Worm (Caenorhabditis elegans) whole organism, young adult: ENCODE data around the gene phf-15.

Source experiments
- ama-1 ChIP-seq, 3 experiments: fragments of 150-350 bp in 1 of 3; sonication (generic microtip) in 2 of 3; optimal IDR thresholded peaks; 2 replicates each; lab custom pipeline; 2014 to 2018; ENCODE audit warnings: missing biosample characterization in 2 of 3, missing genetic modification characterization in 2 of 3, missing genetic modification reagents in 2 of 3
- nhr-80 ChIP-seq: sonication (generic microtip); optimal IDR thresholded peaks from 2 replicates; lab custom pipeline; 2016; ENCODE audit warnings: missing genetic modification characterization, missing compliant biosample characterization

DNA sequence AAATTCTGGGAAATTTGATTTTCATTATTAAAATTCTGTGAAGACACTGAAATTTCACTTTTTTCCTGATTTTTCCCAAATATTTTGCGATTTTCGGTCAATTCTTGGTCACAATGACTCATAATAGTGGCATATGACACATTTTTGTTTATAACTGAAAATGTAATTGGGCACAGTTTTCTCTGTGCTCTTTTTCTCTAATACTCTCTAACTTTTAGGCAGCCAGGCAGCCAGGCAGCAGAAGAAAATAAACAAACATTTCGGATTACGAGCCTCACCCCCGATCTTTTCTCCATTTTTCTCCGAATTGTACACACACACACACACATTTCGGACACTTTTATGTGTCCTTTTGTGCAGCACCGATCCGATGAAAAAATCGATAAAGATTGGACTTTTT is 15.3 kb upstream of the phf-15 start:
- TF ChIP-seq ama-1 (optimal IDR thresholded peaks at IDR 0.05; lab: Kevin White, UChicago) (no peak), ama-1 (GFP tag; optimal IDR thresholded peaks at IDR 0.05; lab: Kevin White, UChicago) (no peak), nhr-80 (tag; lab: Kevin White, UChicago) (no peak)
